Worm (Caenorhabditis elegans) whole organism, L2 larva: ENCODE data around the gene cdc-25.3.
A peak's percentile ranks its signal among the peaks of the same experiment; 100 is the strongest.

Experiments used
- C34F6.9 ChIP-seq: fragments of 150-350 bp; optimal IDR thresholded peaks from 2 replicates; lab custom pipeline; 2014; ENCODE audit warnings: missing biosample characterization, missing genetic modification characterization
- F13H6.1 ChIP-seq: sonication (generic microtip); optimal IDR thresholded peaks from 2 replicates; lab custom pipeline; 2016; ENCODE audit warnings: missing genetic modification characterization, missing compliant biosample characterization
- R02D3.7 ChIP-seq: fragments of 150-350 bp; optimal IDR thresholded peaks from 2 replicates; lab custom pipeline; 2014; ENCODE audit warnings: missing biosample characterization, missing genetic modification characterization
- Y55F3AM.14 ChIP-seq: fragments of 200-800 bp; sonication (Bioruptor generic); optimal IDR thresholded peaks from 2 replicates; lab custom pipeline; 2018; ENCODE audit warnings: mild to moderate bottlenecking, missing genetic modification characterization, missing compliant biosample characterization
- alr-1 ChIP-seq: fragments of 150-350 bp; optimal IDR thresholded peaks from 2 replicates; lab custom pipeline; 2014; ENCODE audit warnings: missing biosample characterization, missing genetic modification characterization
- aly-2 ChIP-seq: fragments of 150-350 bp; optimal IDR thresholded peaks from 2 replicates; lab custom pipeline; 2014; ENCODE audit warnings: missing biosample characterization, missing genetic modification characterization
- ama-1 ChIP-seq: fragments of 150-350 bp; optimal IDR thresholded peaks from 2 replicates; lab custom pipeline; 2018; ENCODE audit warnings: inconsistent platforms
- blmp-1 ChIP-seq: sonication (generic microtip); optimal IDR thresholded peaks from 2 replicates; lab custom pipeline; 2017; ENCODE audit warnings: missing genetic modification characterization, mild to moderate bottlenecking, missing compliant biosample characterization, antibody characterized with exemption, moderate library complexity; ENCODE audit not compliant: insufficient read depth
- ceh-16 ChIP-seq: fragments of 150-350 bp; optimal IDR thresholded peaks from 2 replicates; lab custom pipeline; 2014; ENCODE audit warnings: missing biosample characterization, missing genetic modification characterization
- ceh-82 ChIP-seq: fragments of 150-350 bp; optimal IDR thresholded peaks from 2 replicates; lab custom pipeline; 2014; ENCODE audit warnings: missing biosample characterization, missing genetic modification characterization
- crh-2 ChIP-seq: sonication (generic microtip); optimal IDR thresholded peaks from 2 replicates; lab custom pipeline; 2017; ENCODE audit warnings: missing biosample characterization, missing genetic modification characterization
- dmd-4 ChIP-seq: sonication (generic microtip); optimal IDR thresholded peaks from 2 replicates; lab custom pipeline; 2017; ENCODE audit warnings: missing biosample characterization, missing genetic modification characterization
- elt-3 ChIP-seq: sonication (generic microtip); optimal IDR thresholded peaks from 2 replicates; lab custom pipeline; 2017; ENCODE audit warnings: missing biosample characterization, missing genetic modification characterization
- fos-1 ChIP-seq: fragments of 150-350 bp; optimal IDR thresholded peaks from 2 replicates; lab custom pipeline; 2014; ENCODE audit warnings: missing biosample characterization, missing genetic modification characterization
- gmeb-1 ChIP-seq: fragments of 150-350 bp; optimal IDR thresholded peaks from 2 replicates; lab custom pipeline; 2014; ENCODE audit warnings: missing biosample characterization, missing genetic modification characterization
- lin-11 ChIP-seq: fragments of 150-350 bp; sonication (generic microtip); optimal IDR thresholded peaks from 2 replicates; lab custom pipeline; 2014; ENCODE audit warnings: missing biosample characterization, missing genetic modification characterization, inconsistent platforms, mixed read lengths
- lin-39 ChIP-seq: fragments of 150-350 bp; optimal IDR thresholded peaks from 2 replicates; lab custom pipeline; 2014; ENCODE audit warnings: missing biosample characterization, missing genetic modification reagents, missing genetic modification characterization
- lsy-2 ChIP-seq, 2 experiments: fragments of 150-350 bp in 1 of 2; sonication (generic microtip) in 1 of 2; optimal IDR thresholded peaks; 2 replicates each; lab custom pipeline; 2014 to 2017; ENCODE audit warnings: missing biosample characterization in 2 of 2, missing genetic modification characterization in 2 of 2
- mab-5 ChIP-seq: fragments of 150-350 bp; optimal IDR thresholded peaks from 2 replicates; lab custom pipeline; 2014; ENCODE audit warnings: missing biosample characterization, missing genetic modification characterization
- mbf-1 ChIP-seq: sonication (generic microtip); optimal IDR thresholded peaks from 2 replicates; lab custom pipeline; 2017; ENCODE audit warnings: missing biosample characterization, missing genetic modification characterization
- mdl-1 ChIP-seq, 2 experiments: fragments of 150-350 bp in 1 of 2; sonication (generic microtip) in 1 of 2; optimal IDR thresholded peaks; 2 replicates each; lab custom pipeline; 2017; ENCODE audit warnings: missing biosample characterization in 2 of 2, missing genetic modification characterization in 2 of 2
- nhr-10 ChIP-seq: sonication (generic microtip); optimal IDR thresholded peaks from 2 replicates; lab custom pipeline; 2017; ENCODE audit warnings: missing biosample characterization, missing genetic modification characterization
- nhr-11 ChIP-seq: fragments of 150-350 bp; optimal IDR thresholded peaks from 2 replicates; lab custom pipeline; 2014; ENCODE audit warnings: missing biosample characterization, missing genetic modification characterization
- nhr-12 ChIP-seq: fragments of 150-350 bp; optimal IDR thresholded peaks from 2 replicates; lab custom pipeline; 2014; ENCODE audit warnings: missing biosample characterization, missing genetic modification characterization
- nhr-129 ChIP-seq: fragments of 150-350 bp; optimal IDR thresholded peaks from 2 replicates; lab custom pipeline; 2014; ENCODE audit warnings: missing biosample characterization, missing genetic modification characterization
- nhr-21 ChIP-seq: fragments of 150-350 bp; optimal IDR thresholded peaks from 2 replicates; lab custom pipeline; 2014; ENCODE audit warnings: missing biosample characterization, missing genetic modification characterization
- nhr-23 ChIP-seq: fragments of 150-350 bp; optimal IDR thresholded peaks from 2 replicates; lab custom pipeline; 2014; ENCODE audit warnings: missing biosample characterization, missing genetic modification reagents, missing genetic modification characterization
- nhr-237 ChIP-seq: fragments of 150-350 bp; optimal IDR thresholded peaks from 2 replicates; lab custom pipeline; 2014; ENCODE audit warnings: missing biosample characterization, missing genetic modification characterization
- nhr-6 ChIP-seq: fragments of 150-350 bp; optimal IDR thresholded peaks from 2 replicates; lab custom pipeline; 2014; ENCODE audit warnings: missing biosample characterization, missing genetic modification characterization
- nhr-77 ChIP-seq: fragments of 150-350 bp; optimal IDR thresholded peaks from 2 replicates; lab custom pipeline; 2014; ENCODE audit warnings: missing biosample characterization, missing genetic modification characterization
- peb-1 ChIP-seq: fragments of 150-350 bp; optimal IDR thresholded peaks from 2 replicates; lab custom pipeline; 2014; ENCODE audit warnings: missing biosample characterization, missing genetic modification characterization
- sem-4 ChIP-seq: fragments of 150-350 bp; optimal IDR thresholded peaks from 2 replicates; lab custom pipeline; 2014; ENCODE audit warnings: missing biosample characterization, missing genetic modification reagents, missing genetic modification characterization
- sma-9 ChIP-seq, 2 experiments: fragments of 150-350 bp in 1 of 2; sonication (generic microtip) in 1 of 2; optimal IDR thresholded peaks; 2 replicates each; lab custom pipeline; 2014 to 2016; ENCODE audit warnings: missing genetic modification characterization in 2 of 2, mild to moderate bottlenecking in 1 of 2, missing biosample characterization in 1 of 2, missing compliant biosample characterization in 1 of 2, missing genetic modification reagents in 1 of 2, moderate library complexity in 1 of 2
- snpc-4 ChIP-seq: fragments of 150-350 bp; optimal IDR thresholded peaks from 2 replicates; lab custom pipeline; 2014; ENCODE audit warnings: missing biosample characterization, missing genetic modification characterization
- unc-55 ChIP-seq: fragments of 150-350 bp; sonication (generic microtip); optimal IDR thresholded peaks from 3 replicates; lab custom pipeline; 2014; ENCODE audit warnings: missing biosample characterization, missing genetic modification reagents, missing genetic modification characterization
- unc-62 ChIP-seq: fragments of 150-350 bp; optimal IDR thresholded peaks from 2 replicates; lab custom pipeline; 2014; ENCODE audit warnings: missing biosample characterization, missing genetic modification reagents, missing genetic modification characterization
- zag-1 ChIP-seq: fragments of 150-350 bp; optimal IDR thresholded peaks from 2 replicates; lab custom pipeline; 2014; ENCODE audit warnings: missing biosample characterization, missing genetic modification characterization
- ztf-1 ChIP-seq: fragments of 200-800 bp; sonication (Bioruptor generic); conservative IDR thresholded peaks from 2 replicates; pipeline ENCODE4 v1.3.6; 2022; ENCODE audit warnings: missing genetic modification characterization, missing compliant biosample characterization
- ztf-11 ChIP-seq: sonication (generic microtip); optimal IDR thresholded peaks from 2 replicates; lab custom pipeline; 2017; ENCODE audit warnings: missing biosample characterization, missing genetic modification characterization
- ztf-4 ChIP-seq: fragments of 150-350 bp; optimal IDR thresholded peaks from 2 replicates; lab custom pipeline; 2014; ENCODE audit warnings: missing biosample characterization, missing genetic modification characterization

cdc-25.3 gene

DNA sequence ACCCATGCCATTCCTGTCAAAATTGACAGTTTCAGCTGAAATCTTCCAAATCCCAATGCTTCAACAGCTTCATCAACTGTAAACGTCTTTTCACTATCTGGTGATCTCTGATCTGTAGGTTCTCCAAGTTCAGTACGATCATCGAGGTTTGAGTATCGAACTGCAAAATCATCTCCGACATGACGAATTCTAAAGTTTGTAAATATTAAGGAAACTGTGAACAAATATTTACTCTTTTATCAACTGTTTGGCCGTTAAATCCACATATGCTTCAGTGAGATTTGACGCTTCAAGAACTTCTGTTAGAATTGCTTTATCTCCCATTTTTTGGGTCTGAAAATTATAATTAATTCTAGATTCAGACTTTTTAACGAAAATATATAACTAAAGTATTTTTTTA, 32.6 kb downstream of the cdc-25.3 start, which contains the start of gene svop-1:
svop-1 (minus strand) TSS at position 339 of the 400 bp plus-strand sequence.
- no peak for TF ChIP-seq ztf-4 (tag; lab: Kevin White, UChicago)
- no peak for TF ChIP-seq nhr-10 (tag; lab: Kevin White, UChicago)
- TF ChIP-seq unc-55 (GFP tag; lab: Kevin White, UChicago) = no peak
- TF ChIP-seq C34F6.9 (tag; lab: Kevin White, UChicago) = no peak
- TF ChIP-seq ceh-82 (tag; lab: Kevin White, UChicago) = no peak

DNA sequence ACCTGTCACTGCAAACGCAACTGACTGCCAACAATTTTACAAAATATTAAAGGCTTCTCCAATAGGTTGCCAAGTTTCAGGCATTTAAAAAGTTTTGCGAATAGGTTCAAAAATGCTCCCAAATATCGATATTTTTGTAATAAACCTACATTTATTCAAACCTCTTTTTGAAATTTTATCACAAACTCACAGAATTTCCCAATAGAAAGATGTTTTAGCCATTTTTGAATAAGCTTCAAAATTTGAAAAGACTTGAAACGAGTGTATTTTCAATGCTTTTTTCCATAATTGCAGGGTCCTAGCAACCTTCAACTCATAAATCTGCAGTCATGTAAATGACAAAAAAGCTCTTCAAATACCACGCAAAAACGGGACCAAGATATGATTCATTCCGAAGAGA, 35.4 kb downstream of the cdc-25.3 start:
- no peak for TF ChIP-seq blmp-1 (tag; lab: Kevin White, UChicago)
- TF ChIP-seq nhr-6 = no peak
- TF ChIP-seq nhr-23 = no peak
- no peak for TF ChIP-seq unc-55 (GFP tag; lab: Kevin White, UChicago)
- no peak for TF ChIP-seq peb-1 (tag; lab: Kevin White, UChicago)
- no peak for TF ChIP-seq nhr-21 (tag; lab: Kevin White, UChicago)
- TF ChIP-seq ceh-82 (tag; lab: Kevin White, UChicago) = no peak
- TF ChIP-seq elt-3 (tag; lab: Kevin White, UChicago) = no peak
- no peak for TF ChIP-seq R02D3.7 (tag; lab: Kevin White, UChicago)
- no peak for TF ChIP-seq Y55F3AM.14 (GFP tag; lab: Kevin White, UChicago)
- TF ChIP-seq aly-2 (tag; lab: Kevin White, UChicago) = no peak
- TF ChIP-seq nhr-237 = no peak
- TF ChIP-seq F13H6.1 (tag; lab: Kevin White, UChicago) = no peak
- no peak for TF ChIP-seq zag-1
- no peak for TF ChIP-seq sem-4
- no peak for TF ChIP-seq dmd-4 (tag; lab: Kevin White, UChicago)

DNA sequence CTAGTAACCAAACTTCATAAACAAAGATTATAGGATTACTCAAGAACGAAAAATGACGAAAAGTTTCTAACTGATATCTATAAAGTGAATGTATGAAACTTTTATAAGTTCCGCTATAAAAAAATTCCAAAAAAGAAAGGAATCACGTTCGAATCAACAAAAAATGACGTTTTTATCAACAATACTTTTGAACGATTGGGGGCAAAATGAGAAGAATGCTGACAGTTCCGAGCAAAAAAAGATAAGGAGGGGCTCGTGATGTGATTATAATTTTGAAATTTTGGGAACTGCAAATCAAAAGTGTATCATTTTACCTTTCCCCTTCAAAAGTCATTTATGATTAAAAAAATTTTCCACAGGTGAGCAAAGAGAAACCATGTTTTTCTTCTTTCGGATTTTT, 38.8 kb downstream of the cdc-25.3 start:
- no peak for TF ChIP-seq gmeb-1 (tag; lab: Kevin White, UChicago)
- TF ChIP-seq unc-55 (GFP tag; lab: Kevin White, UChicago) = peak; percentile 72
- TF ChIP-seq sma-9 (GFP tag; optimal IDR thresholded peaks at IDR 0.05; lab: Kevin White, UChicago) = peak; percentile 5
- no peak for TF ChIP-seq sma-9 (tag; optimal IDR thresholded peaks at IDR 0.05; lab: Kevin White, UChicago)
- TF ChIP-seq fos-1 (tag; lab: Kevin White, UChicago) = peak; percentile 84

DNA sequence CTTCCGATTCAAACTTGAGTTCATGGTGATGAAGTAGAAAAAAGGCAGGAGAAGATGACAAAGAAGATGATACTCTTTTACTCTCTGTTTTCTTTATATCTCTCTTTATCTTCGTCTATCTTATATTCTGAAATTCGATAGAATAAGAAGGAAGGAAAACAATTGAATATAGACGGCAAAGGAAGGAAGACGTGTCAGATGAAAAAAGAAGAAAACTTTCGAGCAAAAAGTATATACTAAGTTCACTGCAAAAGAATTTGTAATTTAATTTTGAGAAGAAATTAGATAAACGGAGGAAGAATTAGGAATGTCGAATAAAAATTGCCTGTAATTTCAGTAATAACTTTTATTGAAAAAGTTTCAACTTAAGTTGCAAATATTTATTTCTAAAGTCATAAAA, 40.7 kb downstream of the cdc-25.3 start, which contains the start of gene K01F9.2:
K01F9.2 (minus strand) TSS at position 127 of the 400 bp plus-strand sequence.
- TF ChIP-seq lsy-2 (tag; optimal IDR thresholded peaks at IDR 0.05; lab: Kevin White, UChicago) (peak in 1 of 2 experiments; percentile 22), elt-3 (tag; lab: Kevin White, UChicago) (no peak)
- TF ChIP-seq, all 48 proteins: peak for 1

DNA sequence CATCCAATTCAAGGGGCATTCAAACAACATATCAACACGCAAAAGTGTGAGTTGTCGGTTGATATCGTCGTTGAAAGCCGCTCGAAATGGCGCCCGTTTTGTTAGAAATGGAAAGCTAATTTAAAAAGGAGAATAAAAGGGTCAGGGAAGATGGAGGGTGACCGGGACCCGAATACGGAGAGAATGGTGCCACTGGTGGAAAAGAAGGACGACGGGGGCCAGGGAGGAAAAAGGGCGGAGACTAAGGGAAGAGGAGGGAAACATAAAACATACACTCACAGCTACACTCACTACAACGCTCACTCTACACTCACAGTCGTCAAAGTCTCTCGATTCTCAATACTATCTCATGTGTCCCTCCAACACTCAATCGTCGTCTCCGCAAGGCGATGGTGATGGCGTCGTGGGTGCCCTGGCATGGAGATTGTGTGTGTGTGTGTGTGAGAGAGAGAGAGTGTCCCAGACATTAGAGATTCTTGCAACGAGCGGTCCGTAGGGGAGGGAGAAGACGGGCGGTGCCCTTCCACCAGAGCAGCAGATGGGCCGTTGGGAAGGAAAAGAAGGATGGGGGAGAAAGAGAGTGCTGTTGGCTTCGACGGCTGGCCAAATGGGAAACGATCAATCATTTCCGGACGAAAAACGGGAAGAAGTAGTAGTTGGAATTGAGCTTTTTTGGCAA, 43.6 kb downstream of the cdc-25.3 start:
- TF ChIP-seq aly-2 (tag; lab: Kevin White, UChicago) (no peak), nhr-6 (peak; percentile 73), mab-5 (peak; percentile 92), ztf-1 (GFP tag; lab: Robert Waterston, UW) (no peak), nhr-77 (tag; lab: Kevin White, UChicago) (no peak), lsy-2 (tag; optimal IDR thresholded peaks at IDR 0.05; lab: Kevin White, UChicago) (peak; percentile 70 to 86), lin-11 (peak; percentile 68), crh-2 (peak; percentile 68), unc-55 (GFP tag; lab: Kevin White, UChicago) (peak; percentile 87), nhr-129 (tag; lab: Kevin White, UChicago) (peak; percentile 95), ztf-4 (tag; lab: Kevin White, UChicago) (peak; percentile 59), gmeb-1 (tag; lab: Kevin White, UChicago) (no peak), dmd-4 (tag; lab: Kevin White, UChicago) (no peak), ztf-11 (tag; lab: Kevin White, UChicago) (no peak), unc-62 (GFP tag; lab: Kevin White, UChicago) (no peak), peb-1 (tag; lab: Kevin White, UChicago) (no peak), Y55F3AM.14 (GFP tag; lab: Kevin White, UChicago) (peak; percentile 20), blmp-1 (tag; lab: Kevin White, UChicago) (peak; percentile 11), nhr-10 (tag; lab: Kevin White, UChicago) (no peak), alr-1 (tag; lab: Kevin White, UChicago) (no peak), ceh-82 (tag; lab: Kevin White, UChicago) (no peak), nhr-237 (no peak), ama-1 (lab: Kevin White, UChicago) (peak; percentile 92), nhr-21 (tag; lab: Kevin White, UChicago) (peak; percentile 20), nhr-11 (tag; lab: Kevin White, UChicago) (no peak), mbf-1 (tag; lab: Kevin White, UChicago) (no peak), ceh-16 (peak; percentile 78), nhr-12 (tag; lab: Kevin White, UChicago) (no peak), snpc-4 (no peak), lin-39 (tag; lab: Kevin White, UChicago) (peak; percentile 95), fos-1 (tag; lab: Kevin White, UChicago) (peak; percentile 53), F13H6.1 (tag; lab: Kevin White, UChicago) (peak; percentile 94), mdl-1 (tag; optimal IDR thresholded peaks at IDR 0.05; lab: Kevin White, UChicago) (peak; percentile 4 to 72), sem-4 (peak; percentile 91), R02D3.7 (tag; lab: Kevin White, UChicago) (no peak), zag-1 (peak; percentile 95)
